Fruit fly (Drosophila melanogaster) S2 (cell line): ENCODE data around the gene CG31437.

Source experiments
- CG8478 ChIP-seq: fragments of >200 bp; optimal IDR thresholded peaks from 2 replicates; lab custom pipeline; 2018
- CTCF ChIP-seq, 2 experiments: fragments of >200 bp; optimal IDR thresholded peaks; 2 replicates each; lab custom pipeline; 2018

DNA sequence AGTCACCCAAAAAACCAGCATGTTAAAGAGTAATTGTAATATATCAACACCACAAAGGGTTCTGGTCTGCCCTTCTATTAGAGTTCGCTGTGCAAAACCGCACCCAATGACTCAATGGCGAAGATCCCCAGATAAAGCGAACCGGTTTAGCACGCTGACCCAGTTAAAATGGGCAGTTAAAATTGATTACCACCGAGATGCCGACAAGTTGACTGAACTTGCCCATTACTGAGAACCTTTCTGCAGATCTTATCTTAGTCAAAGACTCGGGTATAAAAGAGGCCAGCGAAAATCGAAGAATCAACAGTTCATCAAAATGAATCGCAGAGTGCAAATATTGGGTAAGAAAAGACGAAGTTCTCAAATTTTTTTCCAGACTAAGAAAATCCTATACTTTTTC is at the start of gene CG31437:
- no peak for TF ChIP-seq CTCF (optimal IDR thresholded peaks at IDR 0.05; lab: Kevin White, UChicago)
- no peak for TF ChIP-seq CG8478
